Worm (Caenorhabditis elegans) whole organism, L1 larva: ENCODE data around the gene C33D9.8.

Experiments used
- ceh-8 ChIP-seq: fragments of 200-800 bp; sonication (Bioruptor generic); optimal IDR thresholded peaks from 2 replicates; lab custom pipeline; 2018; ENCODE audit warnings: mild to moderate bottlenecking, missing genetic modification characterization, moderate library complexity, missing compliant biosample characterization
- efl-1 ChIP-seq, 4 experiments: fragments of 150-350 bp; optimal IDR thresholded peaks in 3 of 4; peaks in 1 of 4; 1 replicate in 1 of 4; 2 replicates in 3 of 4; lab custom pipeline; 2014; ENCODE audit warnings: missing biosample characterization in 2 of 4, missing genetic modification characterization in 2 of 4, missing genetic modification reagents in 2 of 4
- fkh-10 ChIP-seq: sonication (generic microtip); optimal IDR thresholded peaks from 2 replicates; lab custom pipeline; 2017; ENCODE audit warnings: missing biosample characterization, missing genetic modification reagents, missing genetic modification characterization
- fos-1 ChIP-seq: fragments of 150-350 bp; optimal IDR thresholded peaks from 2 replicates; lab custom pipeline; 2014; ENCODE audit warnings: missing biosample characterization, missing genetic modification characterization
- lin-14 ChIP-seq: fragments of 200-800 bp; sonication (Bioruptor generic); optimal IDR thresholded peaks from 2 replicates; lab custom pipeline; 2018; ENCODE audit warnings: mild to moderate bottlenecking, missing genetic modification characterization, moderate library complexity, missing compliant biosample characterization
- lin-35 ChIP-seq, 2 experiments: fragments of 150-350 bp; optimal IDR thresholded peaks; 2 replicates each; lab custom pipeline; 2014; ENCODE audit warnings: missing biosample characterization in 2 of 2, missing genetic modification characterization in 2 of 2, missing genetic modification reagents in 2 of 2
- lsy-2 ChIP-seq, 2 experiments: fragments of 150-350 bp; optimal IDR thresholded peaks; 2 replicates each; lab custom pipeline; 2014; ENCODE audit warnings: missing biosample characterization in 2 of 2, missing genetic modification characterization in 2 of 2
- mep-1 ChIP-seq: fragments of 150-350 bp; optimal IDR thresholded peaks from 2 replicates; lab custom pipeline; 2014; ENCODE audit warnings: missing biosample characterization, missing genetic modification characterization
- nhr-20 ChIP-seq: sonication (generic microtip); optimal IDR thresholded peaks from 2 replicates; lab custom pipeline; 2016; ENCODE audit warnings: mild to moderate bottlenecking, missing genetic modification characterization, missing compliant biosample characterization
- nhr-85 ChIP-seq: sonication (generic microtip); peaks from one replicate; lab custom pipeline; 2016; ENCODE audit warnings: missing genetic modification characterization, inconsistent platforms, missing compliant biosample characterization
- pag-3 ChIP-seq: sonication (generic microtip); optimal IDR thresholded peaks from 2 replicates; lab custom pipeline; 2017; ENCODE audit warnings: missing genetic modification characterization, mild to moderate bottlenecking, missing compliant biosample characterization, antibody characterized with exemption, borderline replicate concordance; ENCODE audit not compliant: insufficient read depth
- pqm-1 ChIP-seq: sonication (generic microtip); optimal IDR thresholded peaks from 3 replicates; lab custom pipeline; 2017; ENCODE audit warnings: missing biosample characterization, missing genetic modification characterization
- sup-37 ChIP-seq: fragments of 200-800 bp; sonication (Bioruptor generic); optimal IDR thresholded peaks from 2 replicates; lab custom pipeline; 2018; ENCODE audit warnings: mild to moderate bottlenecking, missing genetic modification characterization, missing compliant biosample characterization
- swsn-7 ChIP-seq: sonication (generic microtip); optimal IDR thresholded peaks from 2 replicates; lab custom pipeline; 2016; ENCODE audit warnings: missing genetic modification characterization, missing compliant biosample characterization
- unc-130 ChIP-seq: fragments of 150-350 bp; optimal IDR thresholded peaks from 2 replicates; lab custom pipeline; 2017; ENCODE audit warnings: missing biosample characterization, missing genetic modification characterization, inconsistent platforms
- ztf-4 ChIP-seq: fragments of 150-350 bp; optimal IDR thresholded peaks from 2 replicates; lab custom pipeline; 2014; ENCODE audit warnings: missing biosample characterization, missing genetic modification characterization

Gene C33D9.8

ce11 chrIV:8739294-8739693 is 47.3 kb downstream of the C33D9.8 start, which contains the start of gene F21D5.5:
TSS of gene F21D5.5 (minus strand) at chrIV:8739394.
- TF ChIP-seq lin-14 (GFP tag; lab: Kevin White, UChicago), result no peak
- no peak for TF ChIP-seq mep-1 (tag; lab: Kevin White, UChicago)
- no peak for TF ChIP-seq pag-3 (tag; lab: Kevin White, UChicago)
- TF ChIP-seq fkh-10, result no peak
- no peak for TF ChIP-seq unc-130 (tag; lab: Kevin White, UChicago)
- TF ChIP-seq nhr-20, result no peak
- no peak for TF ChIP-seq pqm-1 (tag; lab: Kevin White, UChicago)
- no peak for TF ChIP-seq fos-1 (tag; lab: Kevin White, UChicago)
- TF ChIP-seq ceh-8, result no peak
- TF ChIP-seq, all 84 proteins: peak for 0

- TF ChIP-seq ztf-4 (tag; lab: Kevin White, UChicago), result no peak
- TF ChIP-seq efl-1 (optimal IDR thresholded peaks at IDR 0.05; lab: Kevin White, UChicago), result no peak
- TF ChIP-seq efl-1 (GFP tag; optimal IDR thresholded peaks at IDR 0.05 in 1 of 2; lab: Kevin White, UChicago), result peak in 1 of 2 experiments; percentile 45
Measured at ce11 chrIV:8737787-8738186, 48.8 kb downstream of the C33D9.8 start, which contains the start of gene F21D5.4. TSS of gene F21D5.4 (plus strand) at chrIV:8738087.

ce11 chrIV:8737354-8737753 is 49.2 kb downstream of the C33D9.8 start:
- TF ChIP-seq lin-35 (GFP tag; optimal IDR thresholded peaks at IDR 0.05; lab: Kevin White, UChicago), result peak; percentile 17 to 21
- TF ChIP-seq nhr-85 (tag; lab: Kevin White, UChicago), result peak; percentile 72
- TF ChIP-seq sup-37, result no peak
- TF ChIP-seq efl-1 (optimal IDR thresholded peaks at IDR 0.05; lab: Kevin White, UChicago), result peak; percentile 25 to 38
- TF ChIP-seq efl-1 (GFP tag; optimal IDR thresholded peaks at IDR 0.05 in 1 of 2; lab: Kevin White, UChicago), result no peak
- peak; percentile 4 for TF ChIP-seq swsn-7 (tag; lab: Kevin White, UChicago)
- TF ChIP-seq lsy-2 (tag; optimal IDR thresholded peaks at IDR 0.05; lab: Kevin White, UChicago), result peak in 1 of 2 experiments; percentile 31
